Fruit fly (Drosophila melanogaster) whole organism: ENCODE data around the gene fit.

Experiments used
- CG8478 ChIP-seq: fragments of >200 bp; optimal IDR thresholded peaks from 2 replicates; lab custom pipeline; 2018; ENCODE audit warnings: inconsistent platforms
- Dll ChIP-seq: fragments of >200 bp; optimal IDR thresholded peaks from 2 replicates; lab custom pipeline; 2017
- EcR ChIP-seq, 2 experiments: fragments of >200 bp; optimal IDR thresholded peaks; 2 replicates each; lab custom pipeline; 2017; ENCODE audit warnings: missing biosample characterization in 2 of 2, missing genetic modification characterization in 2 of 2, missing genetic modification reagents in 2 of 2
- pan ChIP-seq: fragments of >200 bp; optimal IDR thresholded peaks from 2 replicates; lab custom pipeline; 2017
- psq ChIP-seq: fragments of >200 bp; optimal IDR thresholded peaks from 2 replicates; lab custom pipeline; 2017
- usp ChIP-seq: fragments of >200 bp; optimal IDR thresholded peaks from 2 replicates; lab custom pipeline; 2017; ENCODE audit warnings: missing biosample characterization, missing genetic modification characterization, mixed read lengths

The fit gene

dm6 chr3R:21834234-21835070 lies 49.8 kb downstream of the fit start:
- no peak for TF ChIP-seq CG8478 (lab: Kevin White, UChicago)
- no peak for TF ChIP-seq EcR (GFP tag; optimal IDR thresholded peaks at IDR 0.05; lab: Kevin White, UChicago)
- TF ChIP-seq psq (lab: Kevin White, UChicago), result no peak
- TF ChIP-seq Dll (lab: Kevin White, UChicago), result no peak
- TF ChIP-seq pan (lab: Kevin White, UChicago), result no peak
- TF ChIP-seq usp (GFP tag; lab: Kevin White, UChicago), result no peak
